Worm (Caenorhabditis elegans) whole organism, L1 larva: Measurements from ENCODE around the gene chil-14.

Source experiments
- C16A3.4 ChIP-seq: fragments of 150-350 bp; optimal IDR thresholded peaks from 2 replicates; lab custom pipeline; 2014; ENCODE audit warnings: missing biosample characterization, missing genetic modification characterization
- C34B4.2 ChIP-seq: sonication (generic microtip); optimal IDR thresholded peaks from 2 replicates; lab custom pipeline; 2017; ENCODE audit warnings: mild to moderate bottlenecking, missing genetic modification characterization, missing compliant biosample characterization
- Y116A8C.19 ChIP-seq: sonication (generic microtip); optimal IDR thresholded peaks from 2 replicates; lab custom pipeline; 2016; ENCODE audit warnings: missing compliant biosample characterization, missing genetic modification characterization, borderline replicate concordance
- alr-1 ChIP-seq: fragments of 200-800 bp; sonication (Bioruptor generic); optimal IDR thresholded peaks from 2 replicates; lab custom pipeline; 2018; ENCODE audit warnings: borderline replicate concordance, mild to moderate bottlenecking, missing genetic modification characterization, missing compliant biosample characterization
- aly-2 ChIP-seq: fragments of 150-350 bp; optimal IDR thresholded peaks from 2 replicates; lab custom pipeline; 2014; ENCODE audit warnings: missing biosample characterization, missing genetic modification characterization
- ama-1 ChIP-seq: fragments of 150-350 bp; optimal IDR thresholded peaks from 2 replicates; lab custom pipeline; 2014
- blmp-1 ChIP-seq: fragments of 150-350 bp; optimal IDR thresholded peaks from 2 replicates; lab custom pipeline; 2014; ENCODE audit warnings: missing biosample characterization, missing genetic modification characterization
- ceh-63 ChIP-seq: fragments of 200-800 bp; sonication (Bioruptor generic); optimal IDR thresholded peaks from 2 replicates; lab custom pipeline; 2018; ENCODE audit warnings: mild to moderate bottlenecking, missing genetic modification characterization, missing compliant biosample characterization
- ceh-8 ChIP-seq: fragments of 200-800 bp; sonication (Bioruptor generic); optimal IDR thresholded peaks from 2 replicates; lab custom pipeline; 2018; ENCODE audit warnings: mild to moderate bottlenecking, missing genetic modification characterization, moderate library complexity, missing compliant biosample characterization
- dpl-1 ChIP-seq, 3 experiments: fragments of 150-350 bp in 2 of 3; sonication (generic microtip) in 1 of 3; optimal IDR thresholded peaks; 2 replicates each; lab custom pipeline; 2014 to 2017; ENCODE audit warnings: missing biosample characterization in 3 of 3, missing genetic modification characterization in 3 of 3, missing genetic modification reagents in 3 of 3
- dsc-1 ChIP-seq: sonication (generic microtip); optimal IDR thresholded peaks from 2 replicates; lab custom pipeline; 2016; ENCODE audit warnings: mild to moderate bottlenecking, missing genetic modification characterization, missing compliant biosample characterization
- efl-1 ChIP-seq, 4 experiments: fragments of 150-350 bp; optimal IDR thresholded peaks in 3 of 4; peaks in 1 of 4; 1 replicate in 1 of 4; 2 replicates in 3 of 4; lab custom pipeline; 2014; ENCODE audit warnings: missing biosample characterization in 2 of 4, missing genetic modification characterization in 2 of 4, missing genetic modification reagents in 2 of 4
- egl-13 ChIP-seq: sonication (generic microtip); optimal IDR thresholded peaks from 2 replicates; lab custom pipeline; 2016; ENCODE audit warnings: missing genotype, missing genetic modification reagents, missing genetic modification characterization, missing compliant biosample characterization
- egl-27 ChIP-seq, 2 experiments: fragments of 150-350 bp in 1 of 2; sonication (generic microtip); optimal IDR thresholded peaks; 3 replicates each; lab custom pipeline; 2017 to 2018; ENCODE audit warnings: missing biosample characterization in 2 of 2, missing genetic modification characterization in 2 of 2, missing genetic modification reagents in 2 of 2
- elt-2 ChIP-seq: sonication (generic microtip); optimal IDR thresholded peaks from 2 replicates; lab custom pipeline; 2016; ENCODE audit warnings: missing genetic modification characterization, mild to moderate bottlenecking, inconsistent platforms, missing compliant biosample characterization, missing genetic modification reagents
- elt-3 ChIP-seq, 6 experiments: fragments of 150-350 bp in 1 of 6; sonication (generic microtip); optimal IDR thresholded peaks; 2 replicates each; lab custom pipeline; 2017 to 2018; ENCODE audit warnings: missing biosample characterization in 6 of 6, missing genetic modification characterization in 6 of 6, inconsistent platforms in 1 of 6
- ets-5 ChIP-seq: fragments of 200-800 bp; sonication (Bioruptor generic); IDR thresholded peaks from 2 replicates; pipeline ENCODE4 v1.3.6; 2022; ENCODE audit warnings: missing genetic modification characterization, missing compliant biosample characterization
- fkh-8 ChIP-seq: sonication (generic microtip); optimal IDR thresholded peaks from 2 replicates; lab custom pipeline; 2016; ENCODE audit warnings: mild to moderate bottlenecking, missing genetic modification characterization, missing compliant biosample characterization
- fos-1 ChIP-seq: fragments of 150-350 bp; optimal IDR thresholded peaks from 2 replicates; lab custom pipeline; 2014; ENCODE audit warnings: missing biosample characterization, missing genetic modification characterization
- grh-1 ChIP-seq: fragments of 200-800 bp; sonication (Bioruptor generic); IDR thresholded peaks from 2 replicates; pipeline ENCODE4 v1.3.6; 2022; ENCODE audit warnings: missing genetic modification reagents, missing genetic modification characterization, missing compliant biosample characterization
- hlh-4 ChIP-seq: sonication (generic microtip); optimal IDR thresholded peaks from 2 replicates; lab custom pipeline; 2016; ENCODE audit warnings: mild to moderate bottlenecking, missing genetic modification characterization, missing compliant biosample characterization
- hpl-2 ChIP-seq: fragments of 150-350 bp; optimal IDR thresholded peaks from 2 replicates; lab custom pipeline; 2014; ENCODE audit warnings: missing biosample characterization, missing genetic modification reagents, missing genetic modification characterization
- isw-1 ChIP-seq: fragments of 200-800 bp; sonication (Bioruptor generic); IDR thresholded peaks from 2 replicates; pipeline ENCODE4 v1.3.6; 2022; ENCODE audit warnings: missing genetic modification characterization, missing compliant biosample characterization
- lin-13 ChIP-seq: fragments of 150-350 bp; optimal IDR thresholded peaks from 2 replicates; lab custom pipeline; 2014; ENCODE audit warnings: missing biosample characterization, missing genetic modification reagents, missing genetic modification characterization
- lin-14 ChIP-seq: fragments of 200-800 bp; sonication (Bioruptor generic); optimal IDR thresholded peaks from 2 replicates; lab custom pipeline; 2018; ENCODE audit warnings: mild to moderate bottlenecking, missing genetic modification characterization, moderate library complexity, missing compliant biosample characterization
- lin-39 ChIP-seq: fragments of 150-350 bp; optimal IDR thresholded peaks from 2 replicates; lab custom pipeline; 2014; ENCODE audit warnings: missing biosample characterization, missing genetic modification reagents, missing genetic modification characterization
- lir-3 ChIP-seq: sonication (generic microtip); optimal IDR thresholded peaks from 2 replicates; lab custom pipeline; 2016; ENCODE audit warnings: mild to moderate bottlenecking, missing genetic modification characterization, moderate library complexity, missing compliant biosample characterization; ENCODE audit not compliant: poor library complexity
- mdl-1 ChIP-seq, 2 experiments: fragments of 150-350 bp; optimal IDR thresholded peaks; 2 replicates each; lab custom pipeline; 2014 to 2017; ENCODE audit warnings: missing biosample characterization in 2 of 2, missing genetic modification characterization in 2 of 2, inconsistent platforms in 1 of 2
- nhr-11 ChIP-seq: fragments of 150-350 bp; optimal IDR thresholded peaks from 2 replicates; lab custom pipeline; 2014; ENCODE audit warnings: missing biosample characterization, missing genetic modification characterization
- nhr-19 ChIP-seq: fragments of 200-800 bp; sonication (Bioruptor generic); conservative IDR thresholded peaks from 2 replicates; pipeline ENCODE4 v1.3.6; 2022; ENCODE audit warnings: missing genetic modification characterization, missing compliant biosample characterization
- nhr-237 ChIP-seq: fragments of 150-350 bp; optimal IDR thresholded peaks from 2 replicates; lab custom pipeline; 2014; ENCODE audit warnings: missing biosample characterization, missing genetic modification characterization
- nhr-28 ChIP-seq: fragments of 150-350 bp; optimal IDR thresholded peaks from 2 replicates; lab custom pipeline; 2014; ENCODE audit warnings: missing biosample characterization, missing genetic modification characterization
- nhr-47 ChIP-seq: sonication (generic microtip); optimal IDR thresholded peaks from 2 replicates; lab custom pipeline; 2016; ENCODE audit warnings: mild to moderate bottlenecking, missing genetic modification characterization, moderate library complexity, missing compliant biosample characterization
- nhr-71 ChIP-seq: sonication (generic microtip); optimal IDR thresholded peaks from 2 replicates; lab custom pipeline; 2016; ENCODE audit warnings: mild to moderate bottlenecking, missing genetic modification characterization, moderate library complexity, missing compliant biosample characterization
- nhr-76 ChIP-seq: sonication (generic microtip); optimal IDR thresholded peaks from 2 replicates; lab custom pipeline; 2017; ENCODE audit warnings: missing biosample characterization, missing genetic modification characterization
- nhr-77 ChIP-seq: fragments of 150-350 bp; optimal IDR thresholded peaks from 2 replicates; lab custom pipeline; 2014; ENCODE audit warnings: missing biosample characterization, missing genetic modification characterization
- pax-3 ChIP-seq: fragments of 200-800 bp; sonication (Bioruptor generic); optimal IDR thresholded peaks from 2 replicates; lab custom pipeline; 2018; ENCODE audit warnings: mild to moderate bottlenecking, missing genetic modification characterization, moderate library complexity, missing compliant biosample characterization
- rnt-1 ChIP-seq: sonication (generic microtip); optimal IDR thresholded peaks from 2 replicates; lab custom pipeline; 2016; ENCODE audit warnings: mild to moderate bottlenecking, missing genetic modification characterization, moderate library complexity, missing compliant biosample characterization
- snu-23 ChIP-seq: sonication (generic microtip); optimal IDR thresholded peaks from 2 replicates; lab custom pipeline; 2016; ENCODE audit warnings: missing genetic modification characterization, missing compliant biosample characterization
- sox-4 ChIP-seq: sonication (generic microtip); optimal IDR thresholded peaks from 2 replicates; lab custom pipeline; 2016; ENCODE audit warnings: missing genetic modification characterization, missing compliant biosample characterization
- sup-37 ChIP-seq: fragments of 200-800 bp; sonication (Bioruptor generic); optimal IDR thresholded peaks from 2 replicates; lab custom pipeline; 2018; ENCODE audit warnings: mild to moderate bottlenecking, missing genetic modification characterization, missing compliant biosample characterization
- swsn-7 ChIP-seq: sonication (generic microtip); optimal IDR thresholded peaks from 2 replicates; lab custom pipeline; 2016; ENCODE audit warnings: missing genetic modification characterization, missing compliant biosample characterization
- tbx-2 ChIP-seq: sonication (generic microtip); optimal IDR thresholded peaks from 2 replicates; lab custom pipeline; 2016; ENCODE audit warnings: missing genetic modification characterization, missing compliant biosample characterization
- tlp-1 ChIP-seq: fragments of 150-350 bp; optimal IDR thresholded peaks from 2 replicates; lab custom pipeline; 2014; ENCODE audit warnings: missing biosample characterization, missing genetic modification characterization
- unc-130 ChIP-seq: fragments of 150-350 bp; optimal IDR thresholded peaks from 2 replicates; lab custom pipeline; 2017; ENCODE audit warnings: missing biosample characterization, missing genetic modification characterization, inconsistent platforms
- unc-62 ChIP-seq: fragments of 150-350 bp; optimal IDR thresholded peaks from 2 replicates; lab custom pipeline; 2014; ENCODE audit warnings: missing biosample characterization, missing genetic modification reagents, missing genetic modification characterization
- vab-15 ChIP-seq: sonication (generic microtip); optimal IDR thresholded peaks from 2 replicates; lab custom pipeline; 2017; ENCODE audit warnings: missing genotype, mild to moderate bottlenecking, missing genetic modification characterization, missing compliant biosample characterization
- xbp-1 ChIP-seq: sonication (generic microtip); optimal IDR thresholded peaks from 2 replicates; lab custom pipeline; 2016; ENCODE audit warnings: missing genetic modification characterization, missing compliant biosample characterization
- ztf-11 ChIP-seq, 2 experiments: sonication (generic microtip); optimal IDR thresholded peaks; 2 replicates each; lab custom pipeline; 2016 to 2017; ENCODE audit warnings: missing genetic modification characterization in 2 of 2, missing biosample characterization in 1 of 2, missing compliant biosample characterization in 1 of 2

Gene chil-14

DNA sequence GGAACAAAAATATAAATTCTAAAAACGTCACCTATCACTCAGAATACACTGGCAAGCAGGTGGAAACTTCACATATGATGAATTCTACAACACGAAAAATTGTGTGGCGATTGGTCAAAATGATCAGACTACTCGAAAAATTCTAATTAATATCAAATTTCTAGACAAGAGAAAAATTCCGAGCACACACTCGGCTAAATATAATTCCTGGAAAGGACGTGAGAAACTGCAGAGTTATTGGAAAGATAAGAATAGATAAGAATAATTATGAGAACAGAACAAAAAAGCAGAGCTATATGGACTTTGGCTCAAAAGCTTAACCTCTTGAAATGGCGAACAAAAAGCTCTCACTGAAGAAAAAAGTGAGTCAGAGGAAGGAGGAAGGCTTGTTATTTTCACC is 32.4 kb downstream of the chil-14 start:
- TF ChIP-seq hlh-4 (tag; lab: Kevin White, UChicago) = peak; percentile 53
- TF ChIP-seq dsc-1 (tag; lab: Kevin White, UChicago) = peak; percentile 70
- TF ChIP-seq nhr-77 (tag; lab: Kevin White, UChicago) = no peak
- TF ChIP-seq sox-4 (tag; lab: Kevin White, UChicago) = peak; percentile 2
- no peak for TF ChIP-seq ceh-8
- peak; percentile 30 for TF ChIP-seq lin-14
- TF ChIP-seq nhr-47 = peak; percentile 30
- TF ChIP-seq fkh-8 (tag; lab: Kevin White, UChicago) = peak; percentile 85
- TF ChIP-seq nhr-71 (tag; lab: Kevin White, UChicago) = peak; percentile 48
- TF ChIP-seq lir-3 (tag; lab: Kevin White, UChicago) = no peak
- TF ChIP-seq, all 84 proteins: peak for 7

DNA sequence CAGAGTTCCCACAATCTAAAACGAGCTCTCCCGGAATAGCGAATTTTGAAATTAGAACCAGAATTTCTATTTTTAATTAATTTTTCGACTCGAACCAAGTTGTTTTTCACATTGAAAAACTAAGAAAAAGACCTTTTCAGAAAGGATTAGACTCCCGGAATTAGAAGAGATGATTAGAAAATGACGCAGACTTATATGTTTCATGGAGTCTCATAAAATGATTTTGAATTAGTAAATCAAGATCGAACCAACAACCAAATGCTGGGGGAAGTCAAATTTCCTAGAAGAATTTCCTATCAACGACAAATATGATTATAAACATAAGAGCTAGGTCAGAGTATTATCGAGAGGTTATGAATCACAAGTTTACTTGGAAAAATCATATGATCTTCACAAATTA is 33.8 kb downstream of the chil-14 start:
- no peak for TF ChIP-seq nhr-19 (GFP tag; lab: Robert Waterston, UW)
- no peak for TF ChIP-seq vab-15
- no peak for TF ChIP-seq elt-3 (tag; optimal IDR thresholded peaks at IDR 0.05; lab: Kevin White, UChicago)
- TF ChIP-seq fkh-8 (tag; lab: Kevin White, UChicago) = peak; percentile 59
- no peak for TF ChIP-seq nhr-76
- no peak for TF ChIP-seq swsn-7 (tag; lab: Kevin White, UChicago)
- TF ChIP-seq Y116A8C.19 (tag; lab: Kevin White, UChicago) = no peak
- TF ChIP-seq snu-23 = no peak
- no peak for TF ChIP-seq tbx-2 (tag; lab: Kevin White, UChicago)
- no peak for TF ChIP-seq elt-2 (tag; lab: Kevin White, UChicago)
- no peak for TF ChIP-seq egl-13
- TF ChIP-seq isw-1 = no peak
- no peak for TF ChIP-seq egl-27 (tag; optimal IDR thresholded peaks at IDR 0.05; lab: Kevin White, UChicago)
- TF ChIP-seq nhr-47 = peak; percentile 53
- TF ChIP-seq unc-130 = no peak
- no peak for TF ChIP-seq blmp-1 (tag; lab: Kevin White, UChicago)
- no peak for TF ChIP-seq ets-5 (GFP tag; lab: Robert Waterston, UW)
- TF ChIP-seq tlp-1 (tag; lab: Kevin White, UChicago) = no peak
- no peak for TF ChIP-seq fos-1 (tag; lab: Kevin White, UChicago)
- no peak for TF ChIP-seq lin-39
- no peak for TF ChIP-seq mdl-1 (tag; optimal IDR thresholded peaks at IDR 0.05; lab: Kevin White, UChicago)
- no peak for TF ChIP-seq ztf-11 (tag; optimal IDR thresholded peaks at IDR 0.05; lab: Kevin White, UChicago)
- no peak for TF ChIP-seq C16A3.4 (tag; lab: Kevin White, UChicago)
- TF ChIP-seq hpl-2 = no peak
- TF ChIP-seq ama-1 (lab: Kevin White, UChicago) = no peak
- peak; percentile 56 for TF ChIP-seq lin-14
- TF ChIP-seq ceh-8 = no peak
- TF ChIP-seq dpl-1 (GFP tag; optimal IDR thresholded peaks at IDR 0.05; lab: Kevin White, UChicago) = no peak
- TF ChIP-seq nhr-11 (tag; lab: Kevin White, UChicago) = no peak
- peak; percentile 71 for TF ChIP-seq dsc-1 (tag; lab: Kevin White, UChicago)
- no peak for TF ChIP-seq efl-1 (optimal IDR thresholded peaks at IDR 0.05; lab: Kevin White, UChicago)
- peak in 1 of 2 experiments; percentile 67 for TF ChIP-seq efl-1 (GFP tag; optimal IDR thresholded peaks at IDR 0.05 in 1 of 2; lab: Kevin White, UChicago)
- no peak for TF ChIP-seq sup-37
- TF ChIP-seq xbp-1 (tag; lab: Kevin White, UChicago) = no peak
- no peak for TF ChIP-seq alr-1 (tag; lab: Kevin White, UChicago)
- TF ChIP-seq ceh-63 (GFP tag; lab: Kevin White, UChicago) = no peak
- TF ChIP-seq rnt-1 (tag; lab: Kevin White, UChicago) = no peak
- TF ChIP-seq grh-1 = no peak
- no peak for TF ChIP-seq lin-13
- TF ChIP-seq C34B4.2 (tag; lab: Kevin White, UChicago) = no peak
- no peak for TF ChIP-seq unc-62 (GFP tag; lab: Kevin White, UChicago)
- TF ChIP-seq hlh-4 (tag; lab: Kevin White, UChicago) = no peak
- no peak for TF ChIP-seq nhr-28
- no peak for TF ChIP-seq aly-2 (tag; lab: Kevin White, UChicago)
- no peak for TF ChIP-seq pax-3
- no peak for TF ChIP-seq nhr-237 (tag; lab: Kevin White, UChicago)
- peak; percentile 51 for TF ChIP-seq nhr-71 (tag; lab: Kevin White, UChicago)
